Worm (Caenorhabditis elegans): ENCODE results near the gene rgs-4.

Gene rgs-4

DNA sequence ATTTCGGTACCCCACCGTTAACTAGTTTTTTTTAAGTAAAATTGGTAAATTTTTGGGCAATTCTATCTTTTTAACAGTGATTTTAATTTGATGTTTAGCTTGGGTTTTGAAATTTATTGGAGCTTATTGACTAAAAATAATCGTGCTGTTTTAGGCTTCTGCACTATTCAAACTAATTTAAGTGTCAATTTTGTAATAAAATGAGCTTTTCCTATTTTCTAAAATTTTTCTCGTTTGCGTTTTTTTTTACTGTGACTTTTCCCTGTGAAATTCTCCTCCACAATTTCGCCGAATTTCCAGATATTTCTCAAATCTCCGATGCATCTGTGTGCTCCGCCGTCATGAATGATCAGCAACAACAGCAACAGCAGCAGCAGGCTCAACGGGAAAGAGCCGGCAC, 39.6 kb downstream of the rgs-4 start, which contains the start of gene tbc-17:
Gene tbc-17, plus strand, starts transcription at position 301 of the 400 bp plus-strand sequence.
- TF ChIP-seq ztf-22 (GFP tag; optimal IDR thresholded peaks at IDR 0.05), result no peak
- no peak for TF ChIP-seq lsl-1 (GFP tag; optimal IDR thresholded peaks at IDR 0.05)
- no peak for TF ChIP-seq nhr-27 (tag; optimal IDR thresholded peaks at IDR 0.05)
- no peak for TF ChIP-seq ccch-3 (GFP tag; optimal IDR thresholded peaks at IDR 0.05)
- TF ChIP-seq nhr-80 (tag; optimal IDR thresholded peaks at IDR 0.05), result no peak
- no peak for TF ChIP-seq F23B12.7 (tag; optimal IDR thresholded peaks at IDR 0.05; ENCODE audit: insufficient read depth)
- TF ChIP-seq attf-3 (GFP tag; conservative IDR thresholded peaks at IDR 0.05), result no peak
- TF ChIP-seq ceh-100 (GFP tag; IDR thresholded peaks at IDR 0.05), result no peak
- no peak for TF ChIP-seq chd-7 (tag; optimal IDR thresholded peaks at IDR 0.05)
- TF ChIP-seq pbrm-1 (GFP tag; IDR thresholded peaks at IDR 0.05), result no peak
- TF ChIP-seq athp-1 (tag; optimal IDR thresholded peaks at IDR 0.05), result no peak
- TF ChIP-seq T07F8.4 (tag; optimal IDR thresholded peaks at IDR 0.05), result no peak
- TF ChIP-seq lir-1 (GFP tag; conservative IDR thresholded peaks at IDR 0.05), result no peak
- TF ChIP-seq mxl-1 (tag; optimal IDR thresholded peaks at IDR 0.05), result no peak
- no peak for TF ChIP-seq snpc-3.4 (tag; optimal IDR thresholded peaks at IDR 0.05)
- TF ChIP-seq K12H6.12 (tag; optimal IDR thresholded peaks at IDR 0.05), result no peak
- no peak for TF ChIP-seq egrh-3 (GFP tag; IDR thresholded peaks at IDR 0.05)
- TF ChIP-seq ceh-40 (GFP tag; IDR thresholded peaks at IDR 0.05), result no peak
- no peak for TF ChIP-seq ZK185.1 (tag; optimal IDR thresholded peaks at IDR 0.05; ENCODE audit: poor library complexity, severe bottlenecking)
- TF ChIP-seq sdz-38 (tag; optimal IDR thresholded peaks at IDR 0.05), result no peak

DNA sequence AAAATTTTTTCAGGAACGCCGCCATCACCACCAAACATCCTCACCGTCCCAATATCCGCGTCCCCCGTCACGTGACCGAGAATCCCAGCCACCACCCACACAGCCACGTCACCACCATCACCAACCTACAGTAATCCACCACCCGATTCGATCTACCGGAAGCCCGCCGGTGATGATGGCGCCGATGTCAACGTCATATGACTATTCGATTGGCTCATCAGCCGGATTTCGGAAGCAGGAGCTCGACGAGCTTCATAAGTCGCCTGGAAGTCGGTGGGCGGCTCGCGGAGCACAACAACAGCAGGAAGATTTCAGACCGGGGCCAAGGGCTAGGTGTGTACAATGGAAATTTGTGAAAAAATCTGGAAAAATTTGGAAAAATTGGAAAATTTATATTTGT, 41.6 kb downstream of the rgs-4 start:
- no peak for TF ChIP-seq ceh-40 (GFP tag; IDR thresholded peaks at IDR 0.05)
- TF ChIP-seq dpl-1 (GFP tag; optimal IDR thresholded peaks at IDR 0.05), result no peak
- TF ChIP-seq Y67H2A.10 (GFP tag; conservative IDR thresholded peaks at IDR 0.05), result no peak
- TF ChIP-seq zfh-2 (GFP tag; conservative IDR thresholded peaks at IDR 0.05), result peak; percentile 64
- no peak for TF ChIP-seq K12H6.12 (tag; optimal IDR thresholded peaks at IDR 0.05)

DNA sequence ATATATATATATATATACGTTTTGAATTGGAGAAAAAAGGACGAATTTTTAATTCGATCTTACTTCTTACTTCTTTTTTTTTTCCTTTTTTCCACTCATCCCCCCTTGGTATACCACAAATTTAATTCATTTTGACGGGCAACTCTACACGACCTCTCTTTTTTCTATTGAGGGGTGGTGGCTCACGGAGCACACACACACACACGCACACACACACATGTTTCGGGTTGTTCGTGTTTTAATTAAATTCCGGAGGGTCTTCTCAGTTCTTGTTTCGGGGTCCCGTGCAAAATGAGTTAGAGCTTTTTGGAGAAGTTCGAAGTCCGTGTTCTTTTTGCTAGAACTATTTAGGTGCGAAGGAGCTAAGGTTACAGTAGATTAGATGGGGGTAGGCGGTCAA, 56.9 kb downstream of the rgs-4 start:
- TF ChIP-seq xnd-1 (tag; optimal IDR thresholded peaks at IDR 0.05) (no peak), cebp-2 (GFP tag; IDR thresholded peaks at IDR 0.05) (0 out of 2 replicates have a peak, but pooled peaks have one; percentile 10)

DNA sequence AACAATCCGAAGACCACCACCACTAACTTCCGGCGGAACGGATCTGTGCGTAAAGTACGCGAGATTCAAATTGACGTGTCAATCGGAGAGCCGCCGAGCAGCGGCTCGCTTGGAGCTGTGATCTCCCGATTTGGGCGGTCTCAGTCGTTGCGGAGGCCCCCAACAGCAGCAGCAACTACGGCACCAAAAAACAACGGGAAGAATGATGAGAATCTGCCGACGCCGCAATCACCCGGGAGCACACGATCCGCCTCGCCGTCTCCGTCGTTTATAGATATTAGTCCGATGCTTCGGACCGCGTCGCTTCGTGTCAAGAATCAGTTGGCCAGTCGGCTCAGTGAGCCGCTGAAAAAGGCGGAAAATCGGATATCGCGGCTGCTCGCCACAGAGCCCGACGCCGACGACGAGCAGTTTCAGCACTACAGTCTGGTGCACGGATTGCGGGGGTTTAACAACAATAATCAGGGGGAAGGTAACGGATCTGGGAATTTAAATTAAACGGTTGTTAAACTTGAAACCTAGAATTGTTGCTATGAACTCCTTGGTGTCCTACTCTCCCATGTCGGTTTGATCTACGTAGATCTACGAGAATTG, 61.3 kb downstream of the rgs-4 start:
- TF ChIP-seq zim-3 (tag; optimal IDR thresholded peaks at IDR 0.05), result no peak
- TF ChIP-seq nfya-2 (GFP tag; IDR thresholded peaks at IDR 0.05), result no peak
- TF ChIP-seq F23B12.7 (tag; optimal IDR thresholded peaks at IDR 0.05; ENCODE audit: insufficient read depth), result no peak
- no peak for TF ChIP-seq ceh-79 (tag; optimal IDR thresholded peaks at IDR 0.05)
- TF ChIP-seq ceh-27 (GFP tag; optimal IDR thresholded peaks at IDR 0.05), result no peak
- TF ChIP-seq B0035.1 (tag; optimal IDR thresholded peaks at IDR 0.05), result no peak
- TF ChIP-seq die-1 (tag; optimal IDR thresholded peaks at IDR 0.05), result no peak
- TF ChIP-seq attf-5 (GFP tag; optimal IDR thresholded peaks at IDR 0.05), result no peak
- no peak for TF ChIP-seq nhr-90 (tag; optimal IDR thresholded peaks at IDR 0.05)
- no peak for TF ChIP-seq snpc-3.4 (tag; optimal IDR thresholded peaks at IDR 0.05)
- no peak for TF ChIP-seq C06A6.2 (GFP tag; conservative IDR thresholded peaks at IDR 0.05)
- TF ChIP-seq zfh-2 (GFP tag; conservative IDR thresholded peaks at IDR 0.05), result peak; percentile 83
- no peak for TF ChIP-seq ama-1 (optimal IDR thresholded peaks at IDR 0.05)
- TF ChIP-seq ama-1 (GFP tag; optimal IDR thresholded peaks at IDR 0.05), result no peak
- TF ChIP-seq ZK185.1 (tag; optimal IDR thresholded peaks at IDR 0.05; ENCODE audit: poor library complexity, severe bottlenecking), result no peak
- TF ChIP-seq cebp-2 (GFP tag; IDR thresholded peaks at IDR 0.05), result 0 out of 2 replicates have a peak, but pooled peaks have one; percentile 54
- no peak for TF ChIP-seq tbp1 (GFP tag; optimal IDR thresholded peaks at IDR 0.05)
- peak; percentile 41; the same call in 1 of the 2 replicates for TF ChIP-seq egrh-3 (GFP tag; IDR thresholded peaks at IDR 0.05)
- TF ChIP-seq tbx-9 (tag; optimal IDR thresholded peaks at IDR 0.05; ENCODE audit: borderline replicate concordance), result no peak
- no peak for TF ChIP-seq sea-2 (GFP tag; IDR thresholded peaks at IDR 0.05)
- TF ChIP-seq ekl-4 (GFP tag; IDR thresholded peaks at IDR 0.05), result no peak
- no peak for TF ChIP-seq unc-130 (GFP tag; optimal IDR thresholded peaks at IDR 0.05)
- TF ChIP-seq lir-1 (GFP tag; conservative IDR thresholded peaks at IDR 0.05), result no peak

Measured in whole organism, young adult.